Worm (Caenorhabditis elegans) whole organism, L4 larva: ENCODE results near the gene ZK470.2.

Source experiments
- D1046.2 ChIP-seq: fragments of 200-800 bp; sonication (Bioruptor generic); IDR thresholded peaks from 2 replicates; pipeline ENCODE4 v1.3.6; 2022; ENCODE audit warnings: missing genetic modification characterization, missing compliant biosample characterization
- F26F4.8 ChIP-seq: fragments of 200-800 bp; sonication (Bioruptor generic); conservative IDR thresholded peaks from 2 replicates; pipeline ENCODE4 v1.3.6; 2022; ENCODE audit warnings: missing genetic modification characterization, missing compliant biosample characterization
- F44E2.7 ChIP-seq: fragments of 200-800 bp; sonication (Bioruptor generic); IDR thresholded peaks from 2 replicates; pipeline ENCODE4 v2.1.2; 2022; ENCODE audit warnings: missing genetic modification characterization, missing compliant biosample characterization
- R02D3.7 ChIP-seq: fragments of 150-350 bp; sonication (generic microtip); optimal IDR thresholded peaks from 3 replicates; lab custom pipeline; 2014; ENCODE audit warnings: missing biosample characterization, missing genetic modification characterization
- Y5F2A.4 ChIP-seq: fragments of 200-800 bp; sonication (Bioruptor generic); optimal IDR thresholded peaks from 2 replicates; lab custom pipeline; 2018; ENCODE audit warnings: mild to moderate bottlenecking, missing genetic modification characterization, missing compliant biosample characterization
- ZK546.5 ChIP-seq, 2 experiments: sonication (generic microtip); optimal IDR thresholded peaks; 2 replicates each; lab custom pipeline; 2017; ENCODE audit warnings: missing biosample characterization in 2 of 2, missing genetic modification characterization in 2 of 2
- ceh-20 ChIP-seq: fragments of 200-800 bp; sonication (Bioruptor generic); IDR thresholded peaks from 2 replicates; pipeline ENCODE4 v1.3.6; 2022; ENCODE audit warnings: missing genetic modification reagents, missing genetic modification characterization, missing compliant biosample characterization
- ceh-62 ChIP-seq: sonication (generic microtip); optimal IDR thresholded peaks from 2 replicates; lab custom pipeline; 2017; ENCODE audit warnings: missing biosample characterization, missing genetic modification characterization
- ceh-82 ChIP-seq: sonication (generic microtip); optimal IDR thresholded peaks from 2 replicates; lab custom pipeline; 2017; ENCODE audit warnings: missing biosample characterization, missing genetic modification characterization
- ctbp-1 ChIP-seq: fragments of 200-800 bp; sonication (Bioruptor generic); IDR thresholded peaks from 2 replicates; pipeline ENCODE4 v1.3.6; 2022; ENCODE audit warnings: missing genetic modification reagents, missing genetic modification characterization, missing compliant biosample characterization
- daf-12 ChIP-seq: fragments of 150-350 bp; optimal IDR thresholded peaks from 2 replicates; lab custom pipeline; 2014; ENCODE audit warnings: missing biosample characterization, missing genetic modification reagents, missing genetic modification characterization
- daf-16 ChIP-seq, 3 experiments: sonication (generic microtip); optimal IDR thresholded peaks; 2 replicates each; lab custom pipeline; 2016 to 2017; ENCODE audit warnings: missing genetic modification characterization in 3 of 3, missing genetic modification reagents in 3 of 3, mild to moderate bottlenecking in 2 of 3, missing compliant biosample characterization in 2 of 3, missing biosample characterization in 1 of 3, moderate library complexity in 1 of 3
- daf-19 ChIP-seq: fragments of 200-800 bp; sonication (Bioruptor generic); conservative IDR thresholded peaks from 2 replicates; pipeline ENCODE4 v1.3.6; 2022; ENCODE audit warnings: missing genetic modification characterization, missing compliant biosample characterization
- dmd-8 ChIP-seq: fragments of 200-800 bp; sonication (Bioruptor generic); IDR thresholded peaks from 2 replicates; pipeline ENCODE4 v1.3.6; 2022; ENCODE audit warnings: missing genetic modification characterization, missing compliant biosample characterization
- dmd-9 ChIP-seq: fragments of 200-800 bp; sonication (Bioruptor generic); IDR thresholded peaks from 2 replicates; pipeline ENCODE4 v1.3.6; 2022; ENCODE audit warnings: missing genetic modification reagents, missing genetic modification characterization, missing compliant biosample characterization
- duxl-1 ChIP-seq: sonication (generic microtip); optimal IDR thresholded peaks from 2 replicates; lab custom pipeline; 2016; ENCODE audit warnings: mild to moderate bottlenecking, missing genetic modification characterization, moderate library complexity, missing compliant biosample characterization; ENCODE audit not compliant: poor library complexity
- dve-1 ChIP-seq: sonication (generic microtip); optimal IDR thresholded peaks from 2 replicates; lab custom pipeline; 2017; ENCODE audit warnings: antibody characterized with exemption, mild to moderate bottlenecking, missing genetic modification characterization, missing compliant biosample characterization; ENCODE audit not compliant: insufficient read depth
- fos-1 ChIP-seq: fragments of 150-350 bp; optimal IDR thresholded peaks from 2 replicates; lab custom pipeline; 2014; ENCODE audit warnings: missing biosample characterization, missing genetic modification characterization
- gei-8 ChIP-seq: fragments of 200-800 bp; sonication (Bioruptor generic); optimal IDR thresholded peaks from 2 replicates; lab custom pipeline; 2018; ENCODE audit warnings: mild to moderate bottlenecking, missing genetic modification characterization, missing compliant biosample characterization
- hif-1 ChIP-seq, 2 experiments: sonication (generic microtip); optimal IDR thresholded peaks; 2 replicates each; lab custom pipeline; 2016 to 2017; ENCODE audit warnings: missing compliant biosample characterization in 2 of 2, missing genetic modification characterization in 2 of 2, missing genetic modification reagents in 2 of 2, missing genotype in 2 of 2, mild to moderate bottlenecking in 1 of 2
- hlh-11 ChIP-seq: fragments of 200-800 bp; sonication (Bioruptor generic); optimal IDR thresholded peaks from 2 replicates; lab custom pipeline; 2018; ENCODE audit warnings: mild to moderate bottlenecking, missing genetic modification characterization, missing compliant biosample characterization
- hlh-30 ChIP-seq: sonication (generic microtip); optimal IDR thresholded peaks from 2 replicates; lab custom pipeline; 2017; ENCODE audit warnings: antibody characterized with exemption, mild to moderate bottlenecking, missing genetic modification characterization, missing compliant biosample characterization; ENCODE audit not compliant: insufficient read depth
- hmg-1.1 ChIP-seq: fragments of 200-800 bp; sonication (Bioruptor generic); IDR thresholded peaks from 2 replicates; pipeline ENCODE4 v1.3.6; 2022; ENCODE audit warnings: missing genetic modification reagents, missing genetic modification characterization, missing compliant biosample characterization
- lim-7 ChIP-seq: fragments of 200-800 bp; sonication (Bioruptor generic); IDR thresholded peaks from 2 replicates; pipeline ENCODE4 v1.3.6; 2022; ENCODE audit warnings: missing genetic modification characterization, missing compliant biosample characterization
- lin-1 ChIP-seq: fragments of 200-800 bp; sonication (Bioruptor generic); IDR thresholded peaks from 2 replicates; pipeline ENCODE4 v1.3.6; 2022; ENCODE audit warnings: missing genetic modification reagents, missing genetic modification characterization, missing compliant biosample characterization
- lir-3 ChIP-seq: sonication (generic microtip); optimal IDR thresholded peaks from 2 replicates; lab custom pipeline; 2016; ENCODE audit warnings: mild to moderate bottlenecking, missing genetic modification characterization, missing compliant biosample characterization
- lsy-2 ChIP-seq, 2 experiments: fragments of 150-350 bp in 1 of 2; sonication (generic microtip) in 1 of 2; optimal IDR thresholded peaks; 2 replicates each; lab custom pipeline; 2014 to 2017; ENCODE audit warnings: missing biosample characterization in 2 of 2, missing genetic modification characterization in 2 of 2
- madf-9 ChIP-seq: fragments of 200-800 bp; sonication (Bioruptor generic); conservative IDR thresholded peaks from 2 replicates; pipeline ENCODE4 v1.3.6; 2022; ENCODE audit warnings: missing genetic modification reagents, missing genetic modification characterization, missing compliant biosample characterization
- mdl-1 ChIP-seq, 2 experiments: fragments of 150-350 bp in 1 of 2; sonication (generic microtip) in 1 of 2; optimal IDR thresholded peaks; 2 replicates each; lab custom pipeline; 2014 to 2017; ENCODE audit warnings: missing biosample characterization in 2 of 2, missing genetic modification characterization in 2 of 2
- mdt-29 ChIP-seq: fragments of 200-800 bp; sonication (Bioruptor generic); IDR thresholded peaks from 2 replicates; pipeline ENCODE4 v1.3.6; 2022; ENCODE audit warnings: missing genetic modification reagents, missing genetic modification characterization, missing compliant biosample characterization
- mep-1 ChIP-seq: fragments of 150-350 bp; sonication (generic microtip); optimal IDR thresholded peaks from 3 replicates; lab custom pipeline; 2014; ENCODE audit warnings: missing biosample characterization, missing genetic modification characterization
- mes-2 ChIP-seq: sonication (generic microtip); optimal IDR thresholded peaks from 2 replicates; lab custom pipeline; 2016; ENCODE audit warnings: missing genotype, mild to moderate bottlenecking, missing genetic modification characterization, missing compliant biosample characterization; ENCODE audit not compliant: poor library complexity, severe bottlenecking
- nhr-102 ChIP-seq: sonication (generic microtip); optimal IDR thresholded peaks from 2 replicates; lab custom pipeline; 2016; ENCODE audit warnings: mild to moderate bottlenecking, missing genetic modification characterization, moderate library complexity, missing compliant biosample characterization
- nhr-111 ChIP-seq: fragments of 200-800 bp; sonication (Bioruptor generic); optimal IDR thresholded peaks from 2 replicates; lab custom pipeline; 2018; ENCODE audit warnings: mild to moderate bottlenecking, missing genetic modification characterization, missing compliant biosample characterization
- nhr-77 ChIP-seq: fragments of 150-350 bp; optimal IDR thresholded peaks from 2 replicates; lab custom pipeline; 2014; ENCODE audit warnings: missing biosample characterization, missing genetic modification characterization
- php-3 ChIP-seq: fragments of 200-800 bp; sonication (Bioruptor generic); IDR thresholded peaks from 2 replicates; pipeline ENCODE4 v1.3.6; 2022; ENCODE audit warnings: missing genetic modification reagents, missing genetic modification characterization, missing compliant biosample characterization
- sdz-12 ChIP-seq: fragments of 200-800 bp; sonication (Bioruptor generic); optimal IDR thresholded peaks from 2 replicates; lab custom pipeline; 2018; ENCODE audit warnings: mild to moderate bottlenecking, missing genetic modification characterization, missing compliant biosample characterization
- set-16 ChIP-seq: fragments of 200-800 bp; sonication (Bioruptor generic); IDR thresholded peaks from 2 replicates; pipeline ENCODE4 v1.3.6; 2022; ENCODE audit warnings: missing genetic modification reagents, missing genetic modification characterization, missing compliant biosample characterization
- spr-1 ChIP-seq: sonication (generic microtip); optimal IDR thresholded peaks from 2 replicates; lab custom pipeline; 2016; ENCODE audit warnings: mild to moderate bottlenecking, missing genetic modification characterization, missing compliant biosample characterization
- tag-97 ChIP-seq: fragments of 200-800 bp; sonication (Bioruptor generic); IDR thresholded peaks from 2 replicates; pipeline ENCODE4 v1.3.6; 2022; ENCODE audit warnings: missing genetic modification characterization, missing compliant biosample characterization
- tra-1 ChIP-seq: fragments of 200-800 bp; sonication (Bioruptor generic); IDR thresholded peaks from 2 replicates; pipeline ENCODE4 v1.3.6; 2022; ENCODE audit warnings: missing genetic modification reagents, missing genetic modification characterization, missing compliant biosample characterization
- unc-39 ChIP-seq: sonication (generic microtip); optimal IDR thresholded peaks from 2 replicates; lab custom pipeline; 2017; ENCODE audit warnings: missing biosample characterization, missing genetic modification characterization
- unc-62 ChIP-seq, 3 experiments: fragments of 150-350 bp in 1 of 3; sonication (generic microtip); optimal IDR thresholded peaks in 2 of 3; peaks in 1 of 3; 1 replicate in 1 of 3; 2 replicates in 2 of 3; lab custom pipeline; 2014 to 2017; ENCODE audit warnings: missing biosample characterization in 3 of 3, missing genetic modification characterization in 3 of 3, missing genetic modification reagents in 3 of 3, missing genotype in 1 of 3

Gene ZK470.2

ce11 chrX:4123368-4123767, 11.6 kb upstream of the ZK470.2 start:
- no peak for TF ChIP-seq sdz-12 (GFP tag; lab: Kevin White, UChicago)
- no peak for TF ChIP-seq hlh-30
- no peak for TF ChIP-seq lsy-2 (tag; optimal IDR thresholded peaks at IDR 0.05; lab: Kevin White, UChicago)
- TF ChIP-seq mdl-1 (tag; optimal IDR thresholded peaks at IDR 0.05; lab: Kevin White, UChicago), result no peak
- TF ChIP-seq hmg-1.1 (GFP tag; lab: Robert Waterston, UW), result no peak
- TF ChIP-seq lir-3, result no peak
- no peak for TF ChIP-seq gei-8 (GFP tag; lab: Kevin White, UChicago)
- TF ChIP-seq ceh-20 (GFP tag; lab: Robert Waterston, UW), result no peak
- TF ChIP-seq nhr-77 (tag; lab: Kevin White, UChicago), result no peak
- no peak for TF ChIP-seq ctbp-1
- no peak for TF ChIP-seq D1046.2
- TF ChIP-seq lim-7 (GFP tag; lab: Robert Waterston, UW), result no peak
- no peak for TF ChIP-seq F44E2.7
- TF ChIP-seq mes-2, result no peak
- TF ChIP-seq tra-1, result no peak

ce11 chrX:4125165-4125803, 9.7 kb upstream of the ZK470.2 start:
- TF ChIP-seq tag-97 (GFP tag; lab: Robert Waterston, UW), result no peak
- TF ChIP-seq Y5F2A.4 (GFP tag; lab: Kevin White, UChicago), result no peak
- no peak for TF ChIP-seq nhr-102 (tag; lab: Kevin White, UChicago)
- no peak for TF ChIP-seq mdt-29 (GFP tag; lab: Robert Waterston, UW)
- TF ChIP-seq set-16 (GFP tag; lab: Robert Waterston, UW), result no peak
- TF ChIP-seq madf-9 (GFP tag; lab: Robert Waterston, UW), result no peak
- no peak for TF ChIP-seq daf-16 (GFP tag; optimal IDR thresholded peaks at IDR 0.05; lab: Kevin White, UChicago)
- TF ChIP-seq daf-16 (tag; optimal IDR thresholded peaks at IDR 0.05; lab: Kevin White, UChicago), result no peak

ce11 chrX:4128684-4129083, 6.3 kb upstream of the ZK470.2 start:
- TF ChIP-seq duxl-1 (tag; lab: Kevin White, UChicago) (no peak), unc-62 (GFP tag; optimal IDR thresholded peaks at IDR 0.05 in 1 of 2; lab: Kevin White, UChicago) (peak in 1 of 2 experiments; percentile 25), unc-62 (tag; optimal IDR thresholded peaks at IDR 0.05; lab: Kevin White, UChicago) (no peak), spr-1 (tag; lab: Kevin White, UChicago) (no peak), F26F4.8 (GFP tag; lab: Robert Waterston, UW) (no peak)

- TF ChIP-seq hlh-11 (tag; lab: Kevin White, UChicago) (peak; percentile 11), ceh-82 (tag; lab: Kevin White, UChicago) (no peak), hlh-30 (peak; percentile 25), hif-1 (tag; optimal IDR thresholded peaks at IDR 0.05; lab: Kevin White, UChicago) (peak in 1 of 2 experiments; percentile 3), unc-39 (tag; lab: Kevin White, UChicago) (no peak)
Measured at ce11 chrX:4131354-4131753, 3.6 kb upstream of the ZK470.2 start.

- TF ChIP-seq fos-1 (tag; lab: Kevin White, UChicago) (no peak), ceh-62 (tag; lab: Kevin White, UChicago) (no peak), php-3 (GFP tag; lab: Robert Waterston, UW) (no peak), dmd-8 (GFP tag; lab: Robert Waterston, UW) (no peak), R02D3.7 (tag; lab: Kevin White, UChicago) (no peak), set-16 (GFP tag; lab: Robert Waterston, UW) (no peak), daf-12 (no peak), sdz-12 (GFP tag; lab: Kevin White, UChicago) (no peak), daf-16 (GFP tag; optimal IDR thresholded peaks at IDR 0.05; lab: Kevin White, UChicago) (no peak), daf-16 (tag; optimal IDR thresholded peaks at IDR 0.05; lab: Kevin White, UChicago) (no peak), ZK546.5 (tag; optimal IDR thresholded peaks at IDR 0.05; lab: Kevin White, UChicago) (no peak), lin-1 (GFP tag; lab: Robert Waterston, UW) (no peak), dmd-9 (GFP tag; lab: Robert Waterston, UW) (no peak), nhr-111 (GFP tag; lab: Kevin White, UChicago) (no peak), daf-19 (GFP tag; lab: Robert Waterston, UW) (no peak), mep-1 (tag; lab: Kevin White, UChicago) (peak; percentile 37), dve-1 (tag; lab: Kevin White, UChicago) (peak; percentile 20)
Measured at ce11 chrX:4132243-4132642, 2.7 kb upstream of the ZK470.2 start.
